Worm (Caenorhabditis elegans) whole organism, mixed stage, embryonic: Measurements from ENCODE around the gene fib-1.

Source experiments
- bed-3 ChIP-seq: fragments of 200-800 bp; sonication (Bioruptor generic); optimal IDR thresholded peaks from 3 replicates; lab custom pipeline; 2018; ENCODE audit warnings: mild to moderate bottlenecking, missing genetic modification characterization, moderate library complexity, missing compliant biosample characterization
- elt-3 ChIP-seq: fragments of 150-350 bp; optimal IDR thresholded peaks from 2 replicates; lab custom pipeline; 2014; ENCODE audit warnings: missing biosample characterization, missing genetic modification characterization
- lin-13 ChIP-seq: fragments of 150-350 bp; optimal IDR thresholded peaks from 2 replicates; lab custom pipeline; 2014; ENCODE audit warnings: missing biosample characterization, missing genetic modification characterization
- nhr-12 ChIP-seq: fragments of 150-350 bp; optimal IDR thresholded peaks from 2 replicates; lab custom pipeline; 2014; ENCODE audit warnings: missing biosample characterization, missing genetic modification characterization
- nhr-237 ChIP-seq: fragments of 150-350 bp; optimal IDR thresholded peaks from 2 replicates; lab custom pipeline; 2014; ENCODE audit warnings: missing biosample characterization, missing genetic modification characterization
- pha-4 ChIP-seq: fragments of 150-350 bp; optimal IDR thresholded peaks from 2 replicates; lab custom pipeline; 2018; ENCODE audit warnings: missing biosample characterization, missing genetic modification reagents, missing genetic modification characterization
- sptf-1 ChIP-seq: sonication (generic microtip); optimal IDR thresholded peaks from 2 replicates; lab custom pipeline; 2017; ENCODE audit warnings: mild to moderate bottlenecking, missing genetic modification characterization, moderate library complexity, missing compliant biosample characterization
- unc-62 ChIP-seq: fragments of 150-350 bp; optimal IDR thresholded peaks from 2 replicates; lab custom pipeline; 2014; ENCODE audit warnings: missing biosample characterization, missing genetic modification reagents, missing genetic modification characterization
- ztf-11 ChIP-seq: fragments of 150-350 bp; optimal IDR thresholded peaks from 2 replicates; lab custom pipeline; 2014; ENCODE audit warnings: missing biosample characterization, missing genetic modification characterization

- no peak for TF ChIP-seq unc-62 (GFP tag; lab: Kevin White, UChicago)
- TF ChIP-seq pha-4 (tag; lab: Kevin White, UChicago), result no peak
- no peak for TF ChIP-seq lin-13 (tag; lab: Kevin White, UChicago)
- no peak for TF ChIP-seq ztf-11 (tag; lab: Kevin White, UChicago)
- TF ChIP-seq bed-3 (GFP tag; lab: Kevin White, UChicago), result no peak
- no peak for TF ChIP-seq nhr-12 (tag; lab: Kevin White, UChicago)
- TF ChIP-seq elt-3, result no peak
- no peak for TF ChIP-seq sptf-1
- TF ChIP-seq nhr-237 (tag; lab: Kevin White, UChicago), result no peak
Measured at ce11 chrV:15004800-15005199, 2.8 kb upstream of the fib-1 start, which contains the start of gene hrde-2.
